Fruit fly (Drosophila melanogaster): Measurements from ENCODE around the gene croc.

croc gene

DNA sequence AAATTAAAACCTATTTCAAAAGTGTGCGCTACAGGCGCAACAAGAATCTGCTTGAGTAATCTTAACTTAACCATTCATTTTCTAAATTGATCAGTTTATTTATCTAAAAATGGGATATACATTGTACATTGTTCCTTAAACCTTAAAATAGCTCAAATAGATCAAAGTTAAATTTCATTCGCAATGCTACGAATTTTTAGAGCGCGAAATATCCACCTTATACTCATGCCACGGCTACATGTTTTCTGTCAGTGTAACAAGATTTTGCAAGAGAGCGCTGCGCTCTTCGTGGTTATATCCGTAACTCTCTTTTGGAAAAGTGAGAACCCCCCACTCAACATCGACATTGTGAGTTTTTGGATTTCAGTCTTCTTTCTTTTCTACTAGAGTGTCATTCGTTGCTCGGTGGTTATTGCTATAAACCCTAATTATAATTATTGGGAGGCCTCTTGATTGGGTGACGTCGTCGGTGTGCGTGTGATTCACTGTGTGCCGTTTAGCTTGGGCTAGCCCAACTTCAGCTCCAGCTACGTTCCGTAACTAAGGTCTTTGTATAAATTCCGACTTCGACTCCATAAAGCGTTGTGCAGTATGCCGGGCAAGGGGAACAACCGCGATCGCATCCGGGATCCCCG is 33.3 kb upstream of the croc start (continued):
- TF ChIP-seq CG8119 (GFP tag; IDR thresholded peaks at IDR 0.05) = peak; percentile 53; the same call in 2 of the 3 replicates
- TF ChIP-seq vri (GFP tag; optimal IDR thresholded peaks at IDR 0.05) = peak; percentile 4
- TF ChIP-seq achi (GFP tag; optimal IDR thresholded peaks at IDR 0.05) = peak; percentile 67
- TF ChIP-seq CG32006 (GFP tag; optimal IDR thresholded peaks at IDR 0.05) = peak; percentile 80
- no peak for TF ChIP-seq Gug (GFP tag; IDR thresholded peaks at IDR 0.05)
- TF ChIP-seq lz (GFP tag; optimal IDR thresholded peaks at IDR 0.05) = peak; percentile 63
- peak; percentile 62 for TF ChIP-seq CG6792 (GFP tag; optimal IDR thresholded peaks at IDR 0.05)
- TF ChIP-seq salr (GFP tag; optimal IDR thresholded peaks at IDR 0.05) = no peak
- no peak for TF ChIP-seq Blimp-1 (GFP tag; optimal IDR thresholded peaks at IDR 0.05)
- peak; percentile 69 for TF ChIP-seq Hr39 (GFP tag; optimal IDR thresholded peaks at IDR 0.05)
- no peak for TF ChIP-seq CG11902 (GFP tag; optimal IDR thresholded peaks at IDR 0.05)
- TF ChIP-seq fkh (GFP tag; optimal IDR thresholded peaks at IDR 0.05) = no peak
- TF ChIP-seq fd59A (GFP tag; optimal IDR thresholded peaks at IDR 0.05) = peak; percentile 17
- TF ChIP-seq OdsH (GFP tag; optimal IDR thresholded peaks at IDR 0.05) = peak; percentile 68
- TF ChIP-seq pdm3 (GFP tag; optimal IDR thresholded peaks at IDR 0.05) = peak; percentile 70
- peak; percentile 51 for TF ChIP-seq Ets96B (tag; optimal IDR thresholded peaks at IDR 0.05)
- TF ChIP-seq CG31627 (GFP tag; optimal IDR thresholded peaks at IDR 0.05) = peak; percentile 58
- TF ChIP-seq fd85E (GFP tag; optimal IDR thresholded peaks at IDR 0.05) = no peak
- TF ChIP-seq CG11762 (GFP tag; optimal IDR thresholded peaks at IDR 0.05; ENCODE audit: insufficient read depth) = peak; percentile 25
- TF ChIP-seq topi (GFP tag; optimal IDR thresholded peaks at IDR 0.05) = peak; percentile 52

DNA sequence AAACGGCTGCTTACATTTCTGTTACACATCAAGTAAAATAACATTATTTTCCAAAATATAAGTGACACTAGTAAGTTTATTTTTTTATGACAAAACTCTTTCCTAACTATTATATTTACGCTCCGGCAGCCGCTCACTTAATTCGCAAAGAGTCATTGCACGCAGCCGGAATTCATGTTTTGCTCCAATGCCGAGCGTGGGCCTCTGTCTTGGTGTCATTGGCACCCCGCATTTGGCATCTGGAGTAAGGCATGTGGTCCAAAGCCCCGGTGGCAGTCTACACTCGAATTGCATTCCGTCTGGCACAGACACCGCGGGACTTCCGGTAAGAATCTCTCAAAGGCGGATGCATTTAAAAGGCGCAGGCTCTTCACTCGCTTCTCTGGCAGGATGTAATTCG is 32.3 kb upstream of the croc start:
- TF ChIP-seq CG6792 (GFP tag; optimal IDR thresholded peaks at IDR 0.05) = no peak
- no peak for TF ChIP-seq CG8632 (GFP tag; optimal IDR thresholded peaks at IDR 0.05)
- peak; percentile 45 for TF ChIP-seq Eip78C (GFP tag)

DNA sequence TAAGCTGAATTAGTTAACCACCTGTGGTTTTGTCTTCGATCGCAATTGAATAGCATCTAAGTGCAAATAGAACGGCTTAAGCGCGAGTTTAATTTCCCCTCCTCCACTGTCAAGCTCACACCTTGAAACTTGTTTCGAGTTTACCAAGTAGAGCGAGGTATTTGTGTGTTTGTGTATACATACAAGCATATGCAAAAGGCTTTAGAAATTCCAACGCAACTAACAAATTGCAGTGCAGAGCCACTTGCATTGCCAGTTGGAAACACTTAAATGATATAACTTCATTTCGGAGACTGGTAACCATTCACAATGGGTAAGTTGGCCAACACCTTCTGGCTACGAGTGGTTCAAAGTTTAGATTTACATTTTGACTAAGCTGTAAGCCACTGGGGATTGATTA is 31.7 kb upstream of the croc start:
- TF ChIP-seq Ets21C (GFP tag; optimal IDR thresholded peaks at IDR 0.05) (no peak), CG34406 (GFP tag; optimal IDR thresholded peaks at IDR 0.05) (no peak), net (GFP tag; optimal IDR thresholded peaks at IDR 0.05) (no peak), Sox102F (GFP tag; optimal IDR thresholded peaks at IDR 0.05) (no peak), CG6808 (GFP tag; optimal IDR thresholded peaks at IDR 0.05) (no peak), vri (GFP tag; optimal IDR thresholded peaks at IDR 0.05) (no peak), CG6163 (GFP tag; IDR thresholded peaks at IDR 0.05) (no peak), fd85E (GFP tag; optimal IDR thresholded peaks at IDR 0.05) (no peak), CG32006 (GFP tag; optimal IDR thresholded peaks at IDR 0.05) (no peak), Eip78C (GFP tag) (no peak), spab (GFP tag; optimal IDR thresholded peaks at IDR 0.05) (no peak), OdsH (GFP tag; optimal IDR thresholded peaks at IDR 0.05) (no peak), Hr39 (GFP tag; optimal IDR thresholded peaks at IDR 0.05) (no peak), CG11762 (GFP tag; optimal IDR thresholded peaks at IDR 0.05; ENCODE audit: insufficient read depth) (no peak), Smox (GFP tag; optimal IDR thresholded peaks at IDR 0.05) (no peak), CG16779 (tag; optimal IDR thresholded peaks at IDR 0.05) (no peak), dac (GFP tag; optimal IDR thresholded peaks at IDR 0.05) (no peak)

DNA sequence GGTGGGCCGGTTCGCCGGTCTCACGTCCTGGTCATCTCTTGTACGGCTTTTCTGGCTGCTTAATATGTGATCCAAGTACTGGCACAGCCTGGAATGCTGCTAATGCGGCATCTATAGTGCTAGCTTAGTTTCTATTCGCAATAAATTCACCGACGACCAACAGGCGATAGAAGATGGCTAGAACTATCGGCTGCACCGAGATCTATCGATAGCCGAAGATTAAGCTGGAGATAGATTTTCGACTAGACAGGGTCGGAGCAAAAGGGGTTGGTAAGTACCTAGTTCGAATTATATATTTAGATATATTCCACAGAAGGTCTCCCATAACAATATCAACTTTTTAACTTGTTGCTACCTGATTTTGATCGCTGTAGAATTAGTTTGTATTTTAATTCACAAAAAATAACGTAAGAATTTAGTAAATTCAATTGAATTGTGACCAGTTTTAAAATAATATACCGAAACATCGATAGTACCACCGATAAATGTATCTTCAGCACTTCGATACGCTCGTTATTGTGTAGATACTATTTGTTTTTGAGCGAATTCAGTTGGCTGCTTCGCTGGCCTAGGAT is 31.2 kb upstream of the croc start, which contains the start of the genes Glg1 and M6:
TSS of gene Glg1 (minus strand) at position 185 of the 575 bp plus-strand sequence.
TSS of gene M6 (plus strand) at position 499 of the 575 bp plus-strand sequence.
- TF ChIP-seq Blimp-1 (GFP tag; optimal IDR thresholded peaks at IDR 0.05) = no peak
- peak; percentile 33 for TF ChIP-seq CG6276 (GFP tag; optimal IDR thresholded peaks at IDR 0.05)
- peak; percentile 67 for TF ChIP-seq acj6 (GFP tag; optimal IDR thresholded peaks at IDR 0.05)
- TF ChIP-seq Hr38 (GFP tag; optimal IDR thresholded peaks at IDR 0.05) = no peak
- peak; percentile 15 for TF ChIP-seq Eip75B (GFP tag; optimal IDR thresholded peaks at IDR 0.05)
- peak; percentile 66 for TF ChIP-seq Hr39 (GFP tag; optimal IDR thresholded peaks at IDR 0.05)
- peak; percentile 66 for TF ChIP-seq Met (GFP tag; optimal IDR thresholded peaks at IDR 0.05)
- peak; percentile 64 for TF ChIP-seq CG10631 (GFP tag; optimal IDR thresholded peaks at IDR 0.05)
- TF ChIP-seq dac (GFP tag; optimal IDR thresholded peaks at IDR 0.05) = no peak
- TF ChIP-seq CG11762 (GFP tag; optimal IDR thresholded peaks at IDR 0.05; ENCODE audit: insufficient read depth) = no peak
- TF ChIP-seq svp (GFP tag) = no peak
- peak; percentile 72 for TF ChIP-seq lz (GFP tag; optimal IDR thresholded peaks at IDR 0.05)
- TF ChIP-seq Sox14 (GFP tag; optimal IDR thresholded peaks at IDR 0.05) = peak; percentile 64
- TF ChIP-seq CG11902 (GFP tag; optimal IDR thresholded peaks at IDR 0.05) = peak; percentile 37
- TF ChIP-seq pdm3 (GFP tag; optimal IDR thresholded peaks at IDR 0.05) = no peak
- peak; percentile 52 for TF ChIP-seq achi (GFP tag; optimal IDR thresholded peaks at IDR 0.05)
- no peak for TF ChIP-seq CG4318 (GFP tag; optimal IDR thresholded peaks at IDR 0.05)
- peak; percentile 71 for TF ChIP-seq Eip78C (GFP tag)
- TF ChIP-seq CG3032 (tag; optimal IDR thresholded peaks at IDR 0.05) = peak; percentile 67
- no peak for TF ChIP-seq CG10669 (GFP tag; optimal IDR thresholded peaks at IDR 0.05)
- TF ChIP-seq Gug (GFP tag; IDR thresholded peaks at IDR 0.05) = peak; percentile 49; the same call in 1 of the 2 replicates
- no peak for TF ChIP-seq CG6854 (GFP tag; optimal IDR thresholded peaks at IDR 0.05)
- TF ChIP-seq Smox (GFP tag; optimal IDR thresholded peaks at IDR 0.05) = peak; percentile 63

Data from whole organism, prepupa.